In the genomic region with DNA sequence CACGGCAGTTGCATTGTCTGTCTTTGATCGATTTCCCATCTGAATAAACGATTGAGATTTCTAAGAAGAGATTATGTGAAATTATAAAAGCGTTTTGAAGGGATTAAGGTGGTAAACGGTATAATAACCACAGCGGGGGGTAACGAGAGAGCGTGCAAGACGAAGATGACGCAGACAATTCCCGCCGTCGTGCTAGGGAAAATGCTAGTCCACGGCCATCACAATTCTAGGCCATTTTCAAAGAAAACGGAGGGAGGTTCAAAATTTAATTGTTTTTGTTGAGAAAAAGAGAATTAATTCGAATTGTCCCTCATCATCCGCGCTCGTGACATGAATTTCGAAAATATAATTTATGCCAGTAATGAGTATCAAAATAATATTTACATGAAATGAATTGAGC, we compare ENCODE assay signal across 2 worm cellular contexts.
TF ChIP-seq lines count a peak whose summit lies in the region.

TSS of gene F10E9.11 (minus strand) at position 161 of the 400 bp plus-strand sequence.

TF ChIP-seq in whole organism, L4 larva, 104 proteins besides CTCF, POLR2A, EP300 and RAD21 (continued from another document):
- peak; percentile 26; the same call in 1 of the 2 replicates for TF ChIP-seq ceh-20 (GFP tag; IDR thresholded peaks at IDR 0.05; lab: Robert Waterston, UW)
- no peak for TF ChIP-seq nhr-10 (tag; optimal IDR thresholded peaks at IDR 0.05; lab: Kevin White, UChicago)
- no peak for TF ChIP-seq spr-3 (GFP tag; optimal IDR thresholded peaks at IDR 0.05; lab: Kevin White, UChicago)
- peak; percentile 18 for TF ChIP-seq nhr-11 (tag; optimal IDR thresholded peaks at IDR 0.05; lab: Kevin White, UChicago)
- TF ChIP-seq ceh-32 (tag; optimal IDR thresholded peaks at IDR 0.05; lab: Kevin White, UChicago; ENCODE audit: poor library complexity), result no peak
- TF ChIP-seq lin-39 (tag; optimal IDR thresholded peaks at IDR 0.05; lab: Kevin White, UChicago), result no peak
- no peak for TF ChIP-seq dmd-9 (GFP tag; IDR thresholded peaks at IDR 0.05; lab: Robert Waterston, UW)
- TF ChIP-seq nhr-77 (tag; optimal IDR thresholded peaks at IDR 0.05; lab: Kevin White, UChicago), result no peak
- peak; percentile 78 for TF ChIP-seq lin-38 (GFP tag; IDR thresholded peaks at IDR 0.05; lab: Robert Waterston, UW)
- no peak for TF ChIP-seq fkh-10 (GFP tag; optimal IDR thresholded peaks at IDR 0.05; lab: Kevin White, UChicago)
- peak; percentile 4 for TF ChIP-seq nhr-28 (tag; optimal IDR thresholded peaks at IDR 0.05; lab: Kevin White, UChicago)
- TF ChIP-seq mes-2 (tag; optimal IDR thresholded peaks at IDR 0.05; lab: Kevin White, UChicago; ENCODE audit: poor library complexity, severe bottlenecking), result peak; percentile 98
- TF ChIP-seq nhr-111 (GFP tag; optimal IDR thresholded peaks at IDR 0.05; lab: Kevin White, UChicago), result no peak
- peak; percentile 57 for TF ChIP-seq hlh-30 (tag; optimal IDR thresholded peaks at IDR 0.05; lab: Kevin White, UChicago; ENCODE audit: insufficient read depth)
- TF ChIP-seq ZK546.5 (tag; optimal IDR thresholded peaks at IDR 0.05; lab: Kevin White, UChicago), result no peak
- peak; percentile 45; the same call in 1 of the 2 replicates for TF ChIP-seq T26A8.4 (GFP tag; IDR thresholded peaks at IDR 0.05; lab: Robert Waterston, UW)
- TF ChIP-seq zip-2 (tag; optimal IDR thresholded peaks at IDR 0.05; lab: Kevin White, UChicago), result no peak
- peak; percentile 87 for TF ChIP-seq aha-1 (tag; lab: Kevin White, UChicago)
- TF ChIP-seq zfp-2 (tag; optimal IDR thresholded peaks at IDR 0.05; lab: Kevin White, UChicago), result no peak
- peak; percentile 73; the same call in 1 of the 2 replicates for TF ChIP-seq arid-1 (GFP tag; conservative IDR thresholded peaks at IDR 0.05; lab: Robert Waterston, UW)
- no peak for TF ChIP-seq mxl-2 (GFP tag; conservative IDR thresholded peaks at IDR 0.05; lab: Robert Waterston, UW)
- peak; percentile 28 to 88 for TF ChIP-seq lsy-2 (tag; optimal IDR thresholded peaks at IDR 0.05; lab: Kevin White, UChicago)
- TF ChIP-seq ama-1 (optimal IDR thresholded peaks at IDR 0.05; lab: Kevin White, UChicago), result no peak
- TF ChIP-seq aly-2 (tag; optimal IDR thresholded peaks at IDR 0.05; lab: Kevin White, UChicago), result no peak
- TF ChIP-seq cey-2 (tag; optimal IDR thresholded peaks at IDR 0.05; lab: Kevin White, UChicago; ENCODE audit: borderline replicate concordance, insufficient read depth), result no peak
- no peak for TF ChIP-seq zag-1 (tag; optimal IDR thresholded peaks at IDR 0.05; lab: Kevin White, UChicago)
- peak; percentile 72 for TF ChIP-seq dve-1 (tag; optimal IDR thresholded peaks at IDR 0.05; lab: Kevin White, UChicago; ENCODE audit: insufficient read depth)
TF ChIP-seq in whole organism, L4 larva: peak in this region for 39.

TF ChIP-seq in whole organism, late embryonic, 69 proteins besides CTCF, POLR2A, EP300 and RAD21 (continued from another document):
- TF ChIP-seq mec-3 (tag; optimal IDR thresholded peaks at IDR 0.05; lab: Kevin White, UChicago; ENCODE audit: borderline replicate concordance) (peak; percentile 76), C38D4.7 (GFP tag; optimal IDR thresholded peaks at IDR 0.05; lab: Kevin White, UChicago) (no peak)
